Fruit fly (Drosophila melanogaster) whole organism: ENCODE data around the gene CG31869.

Source experiments
- Dll ChIP-seq: fragments of >200 bp; optimal IDR thresholded peaks from 2 replicates; lab custom pipeline; 2017
- psq ChIP-seq: fragments of >200 bp; optimal IDR thresholded peaks from 2 replicates; lab custom pipeline; 2017
- usp ChIP-seq: fragments of >200 bp; optimal IDR thresholded peaks from 2 replicates; lab custom pipeline; 2017; ENCODE audit warnings: missing biosample characterization, missing genetic modification characterization, mixed read lengths

DNA sequence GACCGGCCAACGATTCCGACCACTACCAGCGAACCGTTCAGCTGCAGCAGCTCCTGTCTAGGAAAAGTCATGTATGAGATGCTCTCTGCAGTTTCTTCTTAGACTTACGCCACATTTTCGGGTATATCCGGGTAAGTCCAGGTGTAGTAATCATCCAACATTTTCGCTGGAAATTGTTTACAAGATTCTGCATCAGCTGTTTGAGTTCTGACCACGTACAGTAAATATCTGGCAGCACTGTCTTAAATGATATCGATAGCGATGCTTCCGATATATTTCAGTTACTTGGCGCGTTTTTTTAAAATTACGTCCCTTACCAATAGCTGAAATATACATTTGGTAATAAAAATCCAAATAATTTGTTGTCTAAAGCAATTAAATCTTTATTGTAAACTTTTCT lies 57.2 kb downstream of the CG31869 start, which contains the start of gene CG6729:
- TF ChIP-seq Dll: no peak
- no peak for TF ChIP-seq psq (lab: Kevin White, UChicago)
- no peak for TF ChIP-seq usp (GFP tag; lab: Kevin White, UChicago)
